Worm (Caenorhabditis elegans) whole organism, late embryonic: ENCODE results near the gene B0507.1.

ENCODE experiments used
- C38D4.7 ChIP-seq: fragments of 200-800 bp; sonication (Bioruptor generic); optimal IDR thresholded peaks from 2 replicates; lab custom pipeline; 2018; ENCODE audit warnings: mild to moderate bottlenecking, missing genetic modification characterization, moderate library complexity, missing compliant biosample characterization
- ahr-1 ChIP-seq: sonication (generic microtip); optimal IDR thresholded peaks from 2 replicates; lab custom pipeline; 2016; ENCODE audit warnings: missing genetic modification characterization, missing compliant biosample characterization
- ceh-18 ChIP-seq: sonication (generic microtip); optimal IDR thresholded peaks from 2 replicates; lab custom pipeline; 2016; ENCODE audit warnings: missing genetic modification characterization, missing compliant biosample characterization
- ceh-22 ChIP-seq: sonication (generic microtip); optimal IDR thresholded peaks from 2 replicates; lab custom pipeline; 2017; ENCODE audit warnings: missing biosample characterization, missing genetic modification characterization
- ceh-31 ChIP-seq: sonication (generic microtip); optimal IDR thresholded peaks from 2 replicates; lab custom pipeline; 2016; ENCODE audit warnings: missing genetic modification characterization, missing compliant biosample characterization
- ceh-6 ChIP-seq: fragments of 200-800 bp; sonication (Bioruptor generic); optimal IDR thresholded peaks from 2 replicates; lab custom pipeline; 2018; ENCODE audit warnings: mild to moderate bottlenecking, missing genetic modification characterization, missing compliant biosample characterization
- che-1 ChIP-seq: sonication (generic microtip); optimal IDR thresholded peaks from 2 replicates; lab custom pipeline; 2016; ENCODE audit warnings: mild to moderate bottlenecking, missing genetic modification characterization, missing compliant biosample characterization
- dmd-4 ChIP-seq: sonication (generic microtip); optimal IDR thresholded peaks from 2 replicates; lab custom pipeline; 2016; ENCODE audit warnings: borderline replicate concordance, missing genetic modification characterization, missing compliant biosample characterization
- dve-1 ChIP-seq: sonication (generic microtip); optimal IDR thresholded peaks from 2 replicates; lab custom pipeline; 2017; ENCODE audit warnings: antibody characterized with exemption, mild to moderate bottlenecking, missing genetic modification characterization, missing compliant biosample characterization
- elt-2 ChIP-seq: sonication (generic microtip); optimal IDR thresholded peaks from 2 replicates; lab custom pipeline; 2016; ENCODE audit warnings: missing genetic modification reagents, missing genetic modification characterization, missing compliant biosample characterization
- fax-1 ChIP-seq: sonication (generic microtip); optimal IDR thresholded peaks from 2 replicates; lab custom pipeline; 2016; ENCODE audit warnings: missing genotype, missing genetic modification characterization, missing compliant biosample characterization
- fkh-6 ChIP-seq: sonication (generic microtip); optimal IDR thresholded peaks from 2 replicates; lab custom pipeline; 2016; ENCODE audit warnings: missing genetic modification characterization, missing compliant biosample characterization
- gmeb-2 ChIP-seq: sonication (generic microtip); optimal IDR thresholded peaks from 2 replicates; lab custom pipeline; 2016; ENCODE audit warnings: missing genetic modification characterization, inconsistent platforms, missing compliant biosample characterization
- hlh-30 ChIP-seq: sonication (generic microtip); optimal IDR thresholded peaks from 2 replicates; lab custom pipeline; 2017; ENCODE audit warnings: antibody characterized with exemption, missing genetic modification characterization, missing compliant biosample characterization; ENCODE audit not compliant: insufficient read depth
- madf-2 ChIP-seq: sonication (generic microtip); optimal IDR thresholded peaks from 2 replicates; lab custom pipeline; 2017; ENCODE audit warnings: missing genetic modification characterization, missing compliant biosample characterization
- nhr-232 ChIP-seq: sonication (generic microtip); optimal IDR thresholded peaks from 2 replicates; lab custom pipeline; 2016; ENCODE audit warnings: missing genetic modification characterization, missing compliant biosample characterization
- odd-2 ChIP-seq: sonication (generic microtip); optimal IDR thresholded peaks from 2 replicates; lab custom pipeline; 2017; ENCODE audit warnings: antibody characterized with exemption, mild to moderate bottlenecking, missing genetic modification characterization, missing compliant biosample characterization
- pha-2 ChIP-seq: sonication (generic microtip); optimal IDR thresholded peaks from 2 replicates; lab custom pipeline; 2017; ENCODE audit warnings: mild to moderate bottlenecking, missing genetic modification characterization, missing compliant biosample characterization
- pha-4 ChIP-seq: fragments of 150-350 bp; optimal IDR thresholded peaks from 2 replicates; lab custom pipeline; 2018; ENCODE audit warnings: missing biosample characterization, missing genetic modification reagents, missing genetic modification characterization
- pros-1 ChIP-seq: fragments of 150-350 bp; optimal IDR thresholded peaks from 2 replicates; lab custom pipeline; 2014; ENCODE audit warnings: missing biosample characterization, missing genetic modification reagents, missing genetic modification characterization
- ref-2 ChIP-seq: sonication (generic microtip); optimal IDR thresholded peaks from 2 replicates; lab custom pipeline; 2016; ENCODE audit warnings: missing genetic modification characterization, missing compliant biosample characterization
- rnt-1 ChIP-seq: sonication (generic microtip); optimal IDR thresholded peaks from 2 replicates; lab custom pipeline; 2016; ENCODE audit warnings: missing genetic modification characterization, missing compliant biosample characterization
- sdc-2 ChIP-seq: sonication (generic microtip); optimal IDR thresholded peaks from 2 replicates; lab custom pipeline; 2016; ENCODE audit warnings: missing genotype, missing genetic modification characterization, missing compliant biosample characterization
- syd-9 ChIP-seq: sonication (generic microtip); optimal IDR thresholded peaks from 2 replicates; lab custom pipeline; 2016; ENCODE audit warnings: mild to moderate bottlenecking, missing genetic modification characterization, moderate library complexity, missing compliant biosample characterization
- tbx-2 ChIP-seq: sonication (generic microtip); optimal IDR thresholded peaks from 2 replicates; lab custom pipeline; 2016; ENCODE audit warnings: missing genetic modification characterization, missing compliant biosample characterization
- unc-3 ChIP-seq, 2 experiments: fragments of 200-800 bp in 1 of 2; sonication (Bioruptor generic) in 1 of 2; sonication (generic microtip) in 1 of 2; conservative IDR thresholded peaks in 1 of 2; optimal IDR thresholded peaks in 1 of 2; 2 replicates each; pipeline versions ENCODE4 v1.3.6 to Lab custom; 2016 to 2022; ENCODE audit warnings: missing compliant biosample characterization in 2 of 2, missing genetic modification characterization in 2 of 2, missing genetic modification reagents in 1 of 2
- unc-42 ChIP-seq: sonication (generic microtip); optimal IDR thresholded peaks from 2 replicates; lab custom pipeline; 2016; ENCODE audit warnings: missing genotype, missing genetic modification characterization, missing compliant biosample characterization
- unc-55 ChIP-seq: sonication (generic microtip); optimal IDR thresholded peaks from 2 replicates; lab custom pipeline; 2017; ENCODE audit warnings: missing biosample characterization, missing genetic modification reagents, missing genetic modification characterization

Gene B0507.1

ce11 chrV:8776270-8776669, at the start of gene B0507.1:
TSS of gene B0507.1 (plus strand) at chrV:8776570.
- TF ChIP-seq unc-42 (tag; lab: Kevin White, UChicago) (no peak), ahr-1 (tag; lab: Kevin White, UChicago) (no peak), ref-2 (tag; lab: Kevin White, UChicago) (no peak), ceh-31 (tag; lab: Kevin White, UChicago) (no peak)

- TF ChIP-seq elt-2 (tag; lab: Kevin White, UChicago) (no peak), pha-2 (tag; lab: Kevin White, UChicago) (no peak), fkh-6 (tag; lab: Kevin White, UChicago) (no peak), dve-1 (tag; lab: Kevin White, UChicago) (no peak), che-1 (tag; lab: Kevin White, UChicago) (no peak), gmeb-2 (tag; lab: Kevin White, UChicago) (no peak), ref-2 (tag; lab: Kevin White, UChicago) (no peak)
Observed at ce11 chrV:8727077-8727476, 49.3 kb upstream of the B0507.1 start, which contains the start of gene ZC196.9. TSS of gene ZC196.9 (minus strand) at chrV:8727177.

ce11 chrV:8729100-8729499, 47.3 kb upstream of the B0507.1 start, which contains the start of gene ZC196.5:
TSS of gene ZC196.5 (plus strand) at chrV:8729400.
- no peak for TF ChIP-seq elt-2 (tag; lab: Kevin White, UChicago)

ce11 chrV:8730991-8731390, 45.4 kb upstream of the B0507.1 start:
- TF ChIP-seq ceh-31 (tag; lab: Kevin White, UChicago) (no peak), pros-1 (tag; lab: Kevin White, UChicago) (no peak), rnt-1 (tag; lab: Kevin White, UChicago) (no peak), ahr-1 (tag; lab: Kevin White, UChicago) (no peak), elt-2 (tag; lab: Kevin White, UChicago) (no peak), ceh-22 (no peak), unc-3 (GFP tag; conservative IDR thresholded peaks at IDR 0.05; lab: Robert Waterston, UW) (no peak), unc-3 (tag; optimal IDR thresholded peaks at IDR 0.05; lab: Kevin White, UChicago) (no peak)
- TF ChIP-seq, all 69 proteins: peak for 0

- TF ChIP-seq nhr-232 (tag; lab: Kevin White, UChicago) = no peak
- no peak for TF ChIP-seq odd-2 (tag; lab: Kevin White, UChicago)
- TF ChIP-seq ceh-18 = no peak
- TF ChIP-seq ceh-6 = no peak
- TF ChIP-seq syd-9 (tag; lab: Kevin White, UChicago) = no peak
- TF ChIP-seq elt-2 (tag; lab: Kevin White, UChicago) = no peak
- no peak for TF ChIP-seq ceh-22
- no peak for TF ChIP-seq pha-4
- TF ChIP-seq dmd-4 (tag; lab: Kevin White, UChicago) = no peak
- TF ChIP-seq madf-2 (tag; lab: Kevin White, UChicago) = no peak
Observed at ce11 chrV:8732934-8733333, 43.4 kb upstream of the B0507.1 start, which contains the start of gene ZC196.4. TSS of gene ZC196.4 (plus strand) at chrV:8733106.

- TF ChIP-seq tbx-2 (tag; lab: Kevin White, UChicago) (no peak), sdc-2 (tag; lab: Kevin White, UChicago) (no peak), fax-1 (tag; lab: Kevin White, UChicago) (no peak), odd-2 (tag; lab: Kevin White, UChicago) (no peak), rnt-1 (tag; lab: Kevin White, UChicago) (no peak), hlh-30 (tag; lab: Kevin White, UChicago) (no peak), gmeb-2 (tag; lab: Kevin White, UChicago) (no peak), ceh-6 (no peak), unc-55 (GFP tag; lab: Kevin White, UChicago) (no peak), C38D4.7 (GFP tag; lab: Kevin White, UChicago) (no peak)
Observed at ce11 chrV:8736369-8736768, 40.0 kb upstream of the B0507.1 start, which contains the start of gene ZC196.3. TSS of gene ZC196.3 (plus strand) at chrV:8736669.
